Worm (Caenorhabditis elegans): Measurements from ENCODE around the gene dpy-11.

The dpy-11 gene

ce11 chrV:6464765-6465164, 50.3 kb downstream of the dpy-11 start, which contains the start of gene unc-83:
TSS of gene unc-83 (plus strand) at chrV:6465065.
- no peak for TF ChIP-seq aly-2 (tag; optimal IDR thresholded peaks at IDR 0.05)
- TF ChIP-seq gmeb-1 (tag; optimal IDR thresholded peaks at IDR 0.05): no peak
- no peak for TF ChIP-seq lin-39 (tag; optimal IDR thresholded peaks at IDR 0.05)
- no peak for TF ChIP-seq ama-1 (optimal IDR thresholded peaks at IDR 0.05)
- TF ChIP-seq mdl-1 (tag; optimal IDR thresholded peaks at IDR 0.05): no peak
- no peak for TF ChIP-seq dmd-4 (tag; optimal IDR thresholded peaks at IDR 0.05)
- no peak for TF ChIP-seq nhr-237 (tag; optimal IDR thresholded peaks at IDR 0.05)
- TF ChIP-seq ceh-82 (tag; optimal IDR thresholded peaks at IDR 0.05): no peak
- TF ChIP-seq crh-2 (tag; optimal IDR thresholded peaks at IDR 0.05): no peak
- TF ChIP-seq zag-1 (tag; optimal IDR thresholded peaks at IDR 0.05): no peak
- no peak for TF ChIP-seq skn-1 (tag; optimal IDR thresholded peaks at IDR 0.05)
- TF ChIP-seq alr-1 (tag; optimal IDR thresholded peaks at IDR 0.05): no peak
- TF ChIP-seq mbf-1 (tag; optimal IDR thresholded peaks at IDR 0.05): no peak

- TF ChIP-seq mbf-1 (tag; optimal IDR thresholded peaks at IDR 0.05) (no peak), skn-1 (tag; optimal IDR thresholded peaks at IDR 0.05) (no peak), elt-1 (tag; optimal IDR thresholded peaks at IDR 0.05) (no peak), R02D3.7 (tag; optimal IDR thresholded peaks at IDR 0.05) (no peak)
These were observed 50.8 kb downstream of the dpy-11 start for ce11 chrV:6464238-6464637.

- TF ChIP-seq nhr-11 (tag; optimal IDR thresholded peaks at IDR 0.05): no peak
- TF ChIP-seq nhr-25 (tag; optimal IDR thresholded peaks at IDR 0.05): no peak
- TF ChIP-seq ztf-1 (GFP tag; conservative IDR thresholded peaks at IDR 0.05): no peak
- TF ChIP-seq lin-13 (GFP tag; optimal IDR thresholded peaks at IDR 0.05): no peak
- no peak for TF ChIP-seq nhr-12 (tag; optimal IDR thresholded peaks at IDR 0.05)
- no peak for TF ChIP-seq nhr-237 (tag; optimal IDR thresholded peaks at IDR 0.05)
- TF ChIP-seq nhr-21 (tag; optimal IDR thresholded peaks at IDR 0.05): no peak
- TF ChIP-seq lin-39 (tag; optimal IDR thresholded peaks at IDR 0.05): no peak
- peak; percentile 61 for TF ChIP-seq crh-2 (tag; optimal IDR thresholded peaks at IDR 0.05)
- TF ChIP-seq ztf-4 (tag; optimal IDR thresholded peaks at IDR 0.05): no peak
- no peak for TF ChIP-seq R02D3.7 (tag; optimal IDR thresholded peaks at IDR 0.05)
- no peak for TF ChIP-seq ZK546.5 (tag; optimal IDR thresholded peaks at IDR 0.05)
- no peak for TF ChIP-seq unc-39 (tag; optimal IDR thresholded peaks at IDR 0.05)
- peak; percentile 23 for TF ChIP-seq fos-1 (tag; optimal IDR thresholded peaks at IDR 0.05)
- no peak for TF ChIP-seq Y55F3AM.14 (GFP tag; optimal IDR thresholded peaks at IDR 0.05)
- no peak for TF ChIP-seq sma-3 (GFP tag; optimal IDR thresholded peaks at IDR 0.05)
- TF ChIP-seq dmd-4 (tag; optimal IDR thresholded peaks at IDR 0.05): no peak
- peak; percentile 36 for TF ChIP-seq sma-9 (GFP tag; optimal IDR thresholded peaks at IDR 0.05)
- no peak for TF ChIP-seq sma-9 (tag; optimal IDR thresholded peaks at IDR 0.05)
- no peak for TF ChIP-seq skn-1 (tag; optimal IDR thresholded peaks at IDR 0.05)
- TF ChIP-seq nhr-129 (tag; optimal IDR thresholded peaks at IDR 0.05): peak; percentile 15
- TF ChIP-seq mab-5 (tag; optimal IDR thresholded peaks at IDR 0.05): no peak
- no peak for TF ChIP-seq nhr-10 (tag; optimal IDR thresholded peaks at IDR 0.05)
These were observed 52.4 kb downstream of the dpy-11 start for ce11 chrV:6462606-6463005.

Data from whole organism, L2 larva.